Worm (Caenorhabditis elegans): ENCODE measurements around the gene rhr-1.

The rhr-1 gene

DNA sequence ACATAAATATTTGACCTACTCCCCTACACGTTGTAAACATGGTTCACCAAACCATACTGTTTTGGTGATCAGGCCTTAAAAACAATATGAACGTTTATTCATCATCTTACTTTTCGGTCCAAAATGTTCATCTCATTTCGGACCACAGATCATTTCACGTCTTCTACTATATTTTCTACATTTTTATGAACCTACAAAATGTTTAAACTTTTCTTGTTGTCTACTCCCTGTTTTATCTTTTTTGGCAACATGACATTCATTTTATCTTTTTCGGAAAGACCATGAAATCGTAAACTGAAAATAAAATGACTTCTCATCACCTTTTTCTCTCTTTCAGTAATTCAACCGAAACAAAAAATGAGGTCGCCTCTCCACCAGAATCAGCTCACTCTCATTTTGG, at the start of gene rhr-1:
Gene rhr-1 (plus strand): TSS at position 301 of the 400 bp plus-strand sequence.
- TF ChIP-seq dao-5 (tag; optimal IDR thresholded peaks at IDR 0.05) (no peak), W03F9.2 (tag; optimal IDR thresholded peaks at IDR 0.05) (no peak), him-1 (tag; optimal IDR thresholded peaks at IDR 0.05) (no peak)

DNA sequence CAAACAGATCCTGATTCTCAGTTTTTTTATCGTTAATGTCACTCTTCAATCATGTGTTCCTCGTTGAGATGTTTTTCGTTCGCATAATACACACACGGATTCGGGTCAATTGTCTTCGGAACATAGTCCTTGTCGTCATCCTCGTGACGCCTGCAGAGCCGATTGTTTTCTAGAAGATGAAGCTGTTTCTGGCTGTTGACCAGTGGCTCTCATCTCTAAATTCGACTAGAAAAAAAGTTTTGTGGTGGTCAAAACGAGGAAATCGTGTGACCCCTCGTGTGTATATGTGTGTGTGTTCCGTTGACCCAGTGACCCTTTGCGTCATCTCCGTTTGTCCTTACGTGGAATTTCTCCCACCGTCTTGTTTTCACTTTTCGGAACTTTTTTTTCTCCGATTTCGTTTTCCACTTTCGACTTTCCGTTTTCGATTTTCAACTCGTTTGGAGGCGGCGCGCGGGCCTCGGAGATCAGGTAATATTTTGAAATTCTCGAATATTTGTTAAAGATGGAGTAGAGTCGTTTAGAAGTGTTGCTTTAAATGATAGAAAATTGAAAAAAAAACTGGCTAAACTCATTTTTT, 42.0 kb upstream of the rhr-1 start, which contains the start of gene C35A11.2:
Gene C35A11.2 (plus strand): TSS at position 386 of the 580 bp plus-strand sequence.
- TF ChIP-seq him-1 (tag; optimal IDR thresholded peaks at IDR 0.05) (no peak), W03F9.2 (tag; optimal IDR thresholded peaks at IDR 0.05) (no peak), dao-5 (tag; optimal IDR thresholded peaks at IDR 0.05) (no peak)

ce11 chrV:5392993-5393628, 34.8 kb upstream of the rhr-1 start, which contains the start of gene C35A11.4:
Gene C35A11.4, minus strand, starts transcription at chrV:5393148.
- TF ChIP-seq him-1 (tag; optimal IDR thresholded peaks at IDR 0.05) (no peak), W03F9.2 (tag; optimal IDR thresholded peaks at IDR 0.05) (no peak), dao-5 (tag; optimal IDR thresholded peaks at IDR 0.05) (no peak)

DNA sequence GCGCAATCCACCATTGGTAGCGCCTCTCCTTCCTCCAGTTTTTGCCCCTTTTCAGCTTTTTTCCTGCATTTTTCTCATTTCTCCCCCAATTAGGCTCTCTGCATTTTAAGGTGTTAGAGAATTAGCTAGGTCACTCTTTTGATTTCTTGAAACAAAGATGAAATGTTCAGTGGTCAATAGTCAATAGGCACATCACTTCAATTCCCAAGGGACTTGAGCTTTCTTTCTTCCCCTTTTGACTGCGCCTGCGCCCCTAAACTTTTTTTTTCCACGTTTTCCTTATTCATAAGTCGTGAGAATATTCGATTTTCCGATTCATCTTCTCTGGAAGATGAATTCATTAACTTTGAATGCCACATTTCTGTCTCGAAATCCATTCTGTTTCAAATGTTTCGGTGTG, 24.0 kb upstream of the rhr-1 start:
- TF ChIP-seq him-1 (tag; optimal IDR thresholded peaks at IDR 0.05) = peak; percentile 13
- no peak for TF ChIP-seq dao-5 (tag; optimal IDR thresholded peaks at IDR 0.05)

DNA sequence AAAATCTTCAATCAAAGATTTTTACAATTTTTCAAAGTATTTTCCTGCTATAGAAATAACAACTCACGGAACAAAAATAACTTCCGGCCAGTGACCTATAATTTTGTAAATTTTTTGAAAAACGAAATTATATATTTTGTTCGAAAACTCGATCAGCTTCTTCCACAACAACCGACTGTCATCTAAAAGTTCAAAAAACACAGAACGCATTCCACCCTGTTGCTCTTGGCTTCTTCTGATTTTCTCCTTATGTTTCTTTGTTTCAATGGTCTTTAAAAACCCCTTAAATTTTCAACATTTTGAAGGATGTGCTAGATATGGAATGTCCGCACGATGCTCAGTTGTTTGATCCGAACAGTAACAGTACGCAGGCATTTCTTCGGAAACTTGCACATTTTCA, 22.9 kb upstream of the rhr-1 start, which contains the start of gene dmsr-7:
Gene dmsr-7 (plus strand): TSS at position 301 of the 400 bp plus-strand sequence.
- TF ChIP-seq him-1 (tag; optimal IDR thresholded peaks at IDR 0.05) (no peak), dao-5 (tag; optimal IDR thresholded peaks at IDR 0.05) (no peak), W03F9.2 (tag; optimal IDR thresholded peaks at IDR 0.05) (no peak)

ce11 chrV:5408223-5408622, 19.7 kb upstream of the rhr-1 start, which contains the start of gene C25A6.1:
Gene C25A6.1, plus strand, starts transcription at chrV:5408523.
- TF ChIP-seq him-1 (tag; optimal IDR thresholded peaks at IDR 0.05) (no peak), dao-5 (tag; optimal IDR thresholded peaks at IDR 0.05) (no peak), W03F9.2 (tag; optimal IDR thresholded peaks at IDR 0.05) (no peak)

- TF ChIP-seq dao-5 (tag; optimal IDR thresholded peaks at IDR 0.05) (no peak), W03F9.2 (tag; optimal IDR thresholded peaks at IDR 0.05) (no peak), him-1 (tag; optimal IDR thresholded peaks at IDR 0.05) (no peak)
Measured at ce11 chrV:5408921-5409320, 19.0 kb upstream of the rhr-1 start.

DNA sequence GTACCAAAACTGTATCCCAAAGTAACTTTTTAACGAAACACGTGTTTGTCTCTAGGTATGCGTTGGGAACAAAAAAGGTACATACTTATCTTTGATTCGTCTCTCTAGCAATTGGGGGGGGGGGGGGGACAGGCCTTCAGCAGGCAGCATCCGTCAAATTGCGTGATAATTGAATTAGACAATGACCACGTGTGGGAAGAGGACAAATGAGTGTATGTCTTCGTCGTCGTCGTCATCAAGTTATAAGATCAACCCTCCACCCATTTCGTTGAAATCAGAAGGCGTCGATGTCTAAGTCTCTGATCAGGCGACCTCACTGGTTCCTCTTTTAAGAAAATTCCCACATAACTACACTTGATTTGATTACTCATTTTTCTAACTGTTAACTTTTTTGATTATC, 17.3 kb upstream of the rhr-1 start, which contains the start of gene F08F3.4:
Gene F08F3.4 (plus strand): TSS at position 277 of the 400 bp plus-strand sequence.
- TF ChIP-seq him-1 (tag; optimal IDR thresholded peaks at IDR 0.05) (no peak), W03F9.2 (tag; optimal IDR thresholded peaks at IDR 0.05) (no peak), dao-5 (tag; optimal IDR thresholded peaks at IDR 0.05) (no peak)

ce11 chrV:5412808-5413405, 15.1 kb upstream of the rhr-1 start, which contains the start of gene F08F3.10:
Gene F08F3.10, plus strand, starts transcription at chrV:5413355.
- TF ChIP-seq him-1 (tag; optimal IDR thresholded peaks at IDR 0.05) (no peak), W03F9.2 (tag; optimal IDR thresholded peaks at IDR 0.05) (no peak), dao-5 (tag; optimal IDR thresholded peaks at IDR 0.05) (no peak)

DNA sequence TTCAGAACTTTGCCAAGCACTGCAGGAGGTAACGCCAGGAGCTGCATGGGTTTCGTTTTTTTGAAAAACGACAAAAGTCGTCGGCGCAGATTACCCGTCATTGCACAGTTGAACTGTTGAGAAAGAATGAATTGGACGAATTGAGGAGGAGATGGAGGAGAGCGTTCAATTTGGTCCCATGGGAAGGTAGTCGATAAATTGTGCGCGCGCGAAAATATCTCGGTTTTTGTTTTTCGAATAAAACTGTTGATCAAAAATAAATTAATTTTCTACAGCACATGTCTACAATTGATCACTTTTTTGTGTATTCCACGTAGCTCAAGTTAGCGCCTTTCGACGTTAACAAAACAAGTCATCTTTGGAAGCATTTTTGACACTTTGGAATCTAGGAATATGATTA, 8.0 kb upstream of the rhr-1 start, which contains the start of gene F08F3.6:
Gene F08F3.6 (minus strand): TSS at position 153 of the 400 bp plus-strand sequence.
- no peak for TF ChIP-seq him-1 (tag; optimal IDR thresholded peaks at IDR 0.05)
- TF ChIP-seq dao-5 (tag; optimal IDR thresholded peaks at IDR 0.05) = no peak
- TF ChIP-seq W03F9.2 (tag; optimal IDR thresholded peaks at IDR 0.05) = no peak

ce11 chrV:5423120-5423519, 4.8 kb upstream of the rhr-1 start, which contains the start of gene cyp-14A5:
Gene cyp-14A5, minus strand, starts transcription at chrV:5423282.
- TF ChIP-seq W03F9.2 (tag; optimal IDR thresholded peaks at IDR 0.05) (no peak), him-1 (tag; optimal IDR thresholded peaks at IDR 0.05) (no peak), dao-5 (tag; optimal IDR thresholded peaks at IDR 0.05) (no peak)

- no peak for TF ChIP-seq W03F9.2 (tag; optimal IDR thresholded peaks at IDR 0.05)
- TF ChIP-seq him-1 (tag; optimal IDR thresholded peaks at IDR 0.05) = no peak
- TF ChIP-seq dao-5 (tag; optimal IDR thresholded peaks at IDR 0.05) = no peak
Measured at ce11 chrV:5425008-5425407, 3.0 kb upstream of the rhr-1 start.

- TF ChIP-seq W03F9.2 (tag; optimal IDR thresholded peaks at IDR 0.05) (no peak), dao-5 (tag; optimal IDR thresholded peaks at IDR 0.05) (no peak), him-1 (tag; optimal IDR thresholded peaks at IDR 0.05) (no peak)
Measured at ce11 chrV:5426337-5426736, 1.6 kb upstream of the rhr-1 start.

DNA sequence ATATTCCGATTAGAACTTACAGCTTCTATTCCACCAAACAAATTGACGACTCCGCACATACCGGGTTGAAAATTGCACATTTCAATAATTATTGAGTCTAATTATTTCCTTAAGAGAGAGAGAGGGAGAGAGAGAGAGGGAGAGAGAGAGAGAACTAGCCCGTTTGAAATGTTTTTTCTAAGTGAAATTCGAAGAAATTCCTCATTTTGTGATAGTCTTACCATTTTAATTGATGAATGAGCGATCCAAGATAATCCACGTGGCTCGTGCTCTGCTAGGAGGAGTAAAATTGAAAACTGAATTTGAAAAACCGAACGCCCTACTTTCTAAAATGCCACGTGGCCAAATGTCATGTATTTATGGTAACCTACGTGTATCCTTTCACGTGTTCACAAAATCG, 4.5 kb downstream of the rhr-1 start, which contains the start of gene F08F3.8:
Gene F08F3.8 (minus strand): TSS at position 101 of the 400 bp plus-strand sequence.
- TF ChIP-seq dao-5 (tag; optimal IDR thresholded peaks at IDR 0.05) (no peak), him-1 (tag; optimal IDR thresholded peaks at IDR 0.05) (no peak), W03F9.2 (tag; optimal IDR thresholded peaks at IDR 0.05) (no peak)
